Worm (Caenorhabditis elegans) whole organism, L4 larva: ENCODE results near the gene Y38H6C.25.

ENCODE experiments used
- D1046.2 ChIP-seq: fragments of 200-800 bp; sonication (Bioruptor generic); IDR thresholded peaks from 2 replicates; pipeline ENCODE4 v1.3.6; 2022; ENCODE audit warnings: missing genetic modification characterization, missing compliant biosample characterization
- F44E2.7 ChIP-seq: fragments of 200-800 bp; sonication (Bioruptor generic); IDR thresholded peaks from 2 replicates; pipeline ENCODE4 v2.1.2; 2022; ENCODE audit warnings: missing genetic modification characterization, missing compliant biosample characterization
- F49E8.2 ChIP-seq: sonication (generic microtip); optimal IDR thresholded peaks from 2 replicates; lab custom pipeline; 2016; ENCODE audit warnings: missing compliant biosample characterization, mild to moderate bottlenecking, missing genetic modification characterization, borderline replicate concordance
- T20F7.1 ChIP-seq: fragments of 200-800 bp; sonication (Bioruptor generic); optimal IDR thresholded peaks from 2 replicates; lab custom pipeline; 2018; ENCODE audit warnings: mild to moderate bottlenecking, missing genetic modification characterization, missing compliant biosample characterization
- T26A8.4 ChIP-seq: fragments of 200-800 bp; sonication (Bioruptor generic); IDR thresholded peaks from 2 replicates; pipeline ENCODE4 v1.3.6; 2022; ENCODE audit warnings: missing genetic modification characterization, missing compliant biosample characterization
- Y48G9A.11 ChIP-seq: fragments of 200-800 bp; sonication (Bioruptor generic); IDR thresholded peaks from 2 replicates; pipeline ENCODE4 v1.3.6; 2022; ENCODE audit warnings: missing genetic modification reagents, missing genetic modification characterization, missing compliant biosample characterization
- Y75B8A.6 ChIP-seq: fragments of 200-800 bp; sonication (Bioruptor generic); IDR thresholded peaks from 2 replicates; pipeline ENCODE4 v1.3.6; 2022; ENCODE audit warnings: missing genetic modification reagents, missing genetic modification characterization, missing compliant biosample characterization
- ZK546.5 ChIP-seq, 2 experiments: sonication (generic microtip); optimal IDR thresholded peaks; 2 replicates each; lab custom pipeline; 2017; ENCODE audit warnings: missing biosample characterization in 2 of 2, missing genetic modification characterization in 2 of 2
- aha-1 ChIP-seq: fragments of 150-350 bp; peaks from one replicate; lab custom pipeline; 2014; ENCODE audit warnings: missing biosample characterization, missing genetic modification characterization
- aly-2 ChIP-seq: sonication (generic microtip); optimal IDR thresholded peaks from 2 replicates; lab custom pipeline; 2018; ENCODE audit warnings: missing biosample characterization, missing genetic modification characterization
- arid-1 ChIP-seq: fragments of 200-800 bp; sonication (Bioruptor generic); conservative IDR thresholded peaks from 2 replicates; pipeline ENCODE4 v1.3.6; 2022; ENCODE audit warnings: missing genetic modification reagents, missing genetic modification characterization, missing compliant biosample characterization
- attf-4 ChIP-seq: sonication (generic microtip); optimal IDR thresholded peaks from 3 replicates; lab custom pipeline; 2017; ENCODE audit warnings: missing biosample characterization, missing genetic modification characterization
- ces-1 ChIP-seq: fragments of 150-350 bp; sonication (generic microtip); optimal IDR thresholded peaks from 4 replicates; lab custom pipeline; 2014; ENCODE audit warnings: missing biosample characterization, missing genetic modification reagents, missing genetic modification characterization
- daf-16 ChIP-seq, 3 experiments: sonication (generic microtip); optimal IDR thresholded peaks; 2 replicates each; lab custom pipeline; 2016 to 2017; ENCODE audit warnings: missing genetic modification characterization in 3 of 3, missing genetic modification reagents in 3 of 3, mild to moderate bottlenecking in 2 of 3, missing compliant biosample characterization in 2 of 3, missing biosample characterization in 1 of 3, moderate library complexity in 1 of 3
- dmd-6 ChIP-seq: fragments of 200-800 bp; sonication (Bioruptor generic); IDR thresholded peaks from 2 replicates; pipeline ENCODE4 v1.3.6; 2022; ENCODE audit warnings: missing genetic modification reagents, missing genetic modification characterization, missing compliant biosample characterization
- dpl-1 ChIP-seq: fragments of 150-350 bp; optimal IDR thresholded peaks from 2 replicates; lab custom pipeline; 2014; ENCODE audit warnings: missing biosample characterization, missing genetic modification reagents, missing genetic modification characterization
- duxl-1 ChIP-seq: sonication (generic microtip); optimal IDR thresholded peaks from 2 replicates; lab custom pipeline; 2016; ENCODE audit warnings: mild to moderate bottlenecking, missing genetic modification characterization, moderate library complexity, missing compliant biosample characterization; ENCODE audit not compliant: poor library complexity
- dve-1 ChIP-seq: sonication (generic microtip); optimal IDR thresholded peaks from 2 replicates; lab custom pipeline; 2017; ENCODE audit warnings: antibody characterized with exemption, mild to moderate bottlenecking, missing genetic modification characterization, missing compliant biosample characterization; ENCODE audit not compliant: insufficient read depth
- egl-27 ChIP-seq: sonication (generic microtip); optimal IDR thresholded peaks from 3 replicates; lab custom pipeline; 2017; ENCODE audit warnings: missing biosample characterization, missing genetic modification reagents, missing genetic modification characterization
- fkh-10 ChIP-seq: fragments of 150-350 bp; optimal IDR thresholded peaks from 2 replicates; lab custom pipeline; 2014; ENCODE audit warnings: missing biosample characterization, missing genetic modification reagents, missing genetic modification characterization
- fos-1 ChIP-seq: fragments of 150-350 bp; optimal IDR thresholded peaks from 2 replicates; lab custom pipeline; 2014; ENCODE audit warnings: missing biosample characterization, missing genetic modification characterization
- gei-8 ChIP-seq: fragments of 200-800 bp; sonication (Bioruptor generic); optimal IDR thresholded peaks from 2 replicates; lab custom pipeline; 2018; ENCODE audit warnings: mild to moderate bottlenecking, missing genetic modification characterization, missing compliant biosample characterization
- hif-1 ChIP-seq, 2 experiments: sonication (generic microtip); optimal IDR thresholded peaks; 2 replicates each; lab custom pipeline; 2016 to 2017; ENCODE audit warnings: missing compliant biosample characterization in 2 of 2, missing genetic modification characterization in 2 of 2, missing genetic modification reagents in 2 of 2, missing genotype in 2 of 2, mild to moderate bottlenecking in 1 of 2
- hlh-11 ChIP-seq: fragments of 200-800 bp; sonication (Bioruptor generic); optimal IDR thresholded peaks from 2 replicates; lab custom pipeline; 2018; ENCODE audit warnings: mild to moderate bottlenecking, missing genetic modification characterization, missing compliant biosample characterization
- hlh-30 ChIP-seq: sonication (generic microtip); optimal IDR thresholded peaks from 2 replicates; lab custom pipeline; 2017; ENCODE audit warnings: antibody characterized with exemption, mild to moderate bottlenecking, missing genetic modification characterization, missing compliant biosample characterization; ENCODE audit not compliant: insufficient read depth
- jun-1 ChIP-seq: fragments of 150-350 bp; optimal IDR thresholded peaks from 2 replicates; lab custom pipeline; 2014; ENCODE audit warnings: missing biosample characterization, missing genetic modification reagents, missing genetic modification characterization
- lin-38 ChIP-seq: fragments of 200-800 bp; sonication (Bioruptor generic); IDR thresholded peaks from 2 replicates; pipeline ENCODE4 v1.3.6; 2022; ENCODE audit warnings: missing genetic modification reagents, missing genetic modification characterization, missing compliant biosample characterization
- lin-39 ChIP-seq: fragments of 150-350 bp; optimal IDR thresholded peaks from 2 replicates; lab custom pipeline; 2014; ENCODE audit warnings: missing biosample characterization, missing genetic modification reagents, missing genetic modification characterization
- mdl-1 ChIP-seq, 2 experiments: fragments of 150-350 bp in 1 of 2; sonication (generic microtip) in 1 of 2; optimal IDR thresholded peaks; 2 replicates each; lab custom pipeline; 2014 to 2017; ENCODE audit warnings: missing biosample characterization in 2 of 2, missing genetic modification characterization in 2 of 2
- mdt-29 ChIP-seq: fragments of 200-800 bp; sonication (Bioruptor generic); IDR thresholded peaks from 2 replicates; pipeline ENCODE4 v1.3.6; 2022; ENCODE audit warnings: missing genetic modification reagents, missing genetic modification characterization, missing compliant biosample characterization
- mxl-2 ChIP-seq: fragments of 200-800 bp; sonication (Bioruptor generic); conservative IDR thresholded peaks from 2 replicates; pipeline ENCODE4 v1.3.6; 2022; ENCODE audit warnings: missing genetic modification reagents, missing genetic modification characterization, missing compliant biosample characterization
- mxl-3 ChIP-seq: fragments of 200-800 bp; sonication (Bioruptor generic); optimal IDR thresholded peaks from 2 replicates; lab custom pipeline; 2018; ENCODE audit warnings: mild to moderate bottlenecking, missing genetic modification characterization, missing compliant biosample characterization
- nhr-102 ChIP-seq: sonication (generic microtip); optimal IDR thresholded peaks from 2 replicates; lab custom pipeline; 2016; ENCODE audit warnings: mild to moderate bottlenecking, missing genetic modification characterization, moderate library complexity, missing compliant biosample characterization
- nhr-25 ChIP-seq: sonication (generic microtip); optimal IDR thresholded peaks from 2 replicates; lab custom pipeline; 2017; ENCODE audit warnings: missing genetic modification characterization, mild to moderate bottlenecking, missing compliant biosample characterization, antibody characterized with exemption, moderate library complexity, borderline replicate concordance; ENCODE audit not compliant: insufficient read depth
- nhr-42 ChIP-seq: fragments of 200-800 bp; sonication (Bioruptor generic); IDR thresholded peaks from 2 replicates; pipeline ENCODE4 v1.3.6; 2022; ENCODE audit warnings: missing genetic modification characterization, missing compliant biosample characterization
- nhr-48 ChIP-seq: sonication (generic microtip); optimal IDR thresholded peaks from 2 replicates; lab custom pipeline; 2016; ENCODE audit warnings: mild to moderate bottlenecking, missing genetic modification characterization, missing compliant biosample characterization
- nhr-6 ChIP-seq: fragments of 150-350 bp; optimal IDR thresholded peaks from 2 replicates; lab custom pipeline; 2014; ENCODE audit warnings: missing biosample characterization, missing genetic modification characterization
- pqm-1 ChIP-seq: sonication (generic microtip); optimal IDR thresholded peaks from 2 replicates; lab custom pipeline; 2017; ENCODE audit warnings: missing biosample characterization, missing genetic modification characterization
- rbr-2 ChIP-seq: sonication (generic microtip); optimal IDR thresholded peaks from 2 replicates; lab custom pipeline; 2016; ENCODE audit warnings: missing genotype, missing genetic modification characterization, missing compliant biosample characterization
- saeg-2 ChIP-seq: fragments of 200-800 bp; sonication (Bioruptor generic); IDR thresholded peaks from 2 replicates; pipeline ENCODE4 v1.3.6; 2022; ENCODE audit warnings: missing genetic modification reagents, missing genetic modification characterization, missing compliant biosample characterization
- sdz-12 ChIP-seq: fragments of 200-800 bp; sonication (Bioruptor generic); optimal IDR thresholded peaks from 2 replicates; lab custom pipeline; 2018; ENCODE audit warnings: mild to moderate bottlenecking, missing genetic modification characterization, missing compliant biosample characterization
- snpc-1.2 ChIP-seq: fragments of 200-800 bp; sonication (Bioruptor generic); IDR thresholded peaks from 2 replicates; pipeline ENCODE4 v1.3.6; 2022; ENCODE audit warnings: missing genetic modification reagents, missing genetic modification characterization, missing compliant biosample characterization
- snpc-4 ChIP-seq: fragments of 150-350 bp; optimal IDR thresholded peaks from 2 replicates; lab custom pipeline; 2014; ENCODE audit warnings: missing biosample characterization, missing genetic modification characterization
- tag-97 ChIP-seq: fragments of 200-800 bp; sonication (Bioruptor generic); IDR thresholded peaks from 2 replicates; pipeline ENCODE4 v1.3.6; 2022; ENCODE audit warnings: missing genetic modification characterization, missing compliant biosample characterization
- tra-1 ChIP-seq: fragments of 200-800 bp; sonication (Bioruptor generic); IDR thresholded peaks from 2 replicates; pipeline ENCODE4 v1.3.6; 2022; ENCODE audit warnings: missing genetic modification reagents, missing genetic modification characterization, missing compliant biosample characterization
- unc-130 ChIP-seq: sonication (generic microtip); optimal IDR thresholded peaks from 2 replicates; lab custom pipeline; 2016; ENCODE audit warnings: missing genetic modification reagents, missing genetic modification characterization, missing compliant biosample characterization
- unc-62 ChIP-seq, 3 experiments: fragments of 150-350 bp in 1 of 3; sonication (generic microtip); optimal IDR thresholded peaks in 2 of 3; peaks in 1 of 3; 1 replicate in 1 of 3; 2 replicates in 2 of 3; lab custom pipeline; 2014 to 2017; ENCODE audit warnings: missing biosample characterization in 3 of 3, missing genetic modification characterization in 3 of 3, missing genetic modification reagents in 3 of 3, missing genotype in 1 of 3
- zfp-3 ChIP-seq: fragments of 200-800 bp; sonication (Bioruptor generic); conservative IDR thresholded peaks from 2 replicates; pipeline ENCODE4 v1.3.6; 2022; ENCODE audit warnings: missing genetic modification reagents, missing genetic modification characterization, missing compliant biosample characterization
- ztf-11 ChIP-seq: fragments of 150-350 bp; optimal IDR thresholded peaks from 2 replicates; lab custom pipeline; 2014; ENCODE audit warnings: missing biosample characterization, missing genetic modification characterization

Gene Y38H6C.25

ce11 chrV:20497537-20497936 is 21.5 kb upstream of the Y38H6C.25 start:
- TF ChIP-seq dmd-6 (GFP tag; lab: Robert Waterston, UW) (peak; percentile 47; the same call in 1 of the 2 replicates), ces-1 (GFP tag; lab: Kevin White, UChicago) (no peak), daf-16 (GFP tag; optimal IDR thresholded peaks at IDR 0.05; lab: Kevin White, UChicago) (peak in 1 of 2 experiments; percentile 23), daf-16 (tag; optimal IDR thresholded peaks at IDR 0.05; lab: Kevin White, UChicago) (peak; percentile 18), attf-4 (tag; lab: Kevin White, UChicago) (no peak), nhr-25 (no peak), pqm-1 (tag; lab: Kevin White, UChicago) (peak; percentile 30), rbr-2 (tag; lab: Kevin White, UChicago) (no peak), F49E8.2 (tag; lab: Kevin White, UChicago) (peak; percentile 0), nhr-48 (tag; lab: Kevin White, UChicago) (peak; percentile 16), aly-2 (tag; lab: Kevin White, UChicago) (no peak), Y75B8A.6 (GFP tag; lab: Robert Waterston, UW) (peak; percentile 30; the same call in 1 of the 2 replicates), zfp-3 (GFP tag; lab: Robert Waterston, UW) (peak; percentile 94), Y48G9A.11 (peak; percentile 68), duxl-1 (tag; lab: Kevin White, UChicago) (no peak), aha-1 (tag; lab: Kevin White, UChicago) (peak; percentile 19), ZK546.5 (tag; optimal IDR thresholded peaks at IDR 0.05; lab: Kevin White, UChicago) (no peak), D1046.2 (GFP tag; lab: Robert Waterston, UW) (0 out of 2 replicates have a peak, but pooled peaks have one; percentile 10), tag-97 (GFP tag; lab: Robert Waterston, UW) (no peak), fkh-10 (GFP tag; lab: Kevin White, UChicago) (no peak), ztf-11 (tag; lab: Kevin White, UChicago) (no peak), mxl-3 (GFP tag; lab: Kevin White, UChicago) (no peak), hif-1 (tag; optimal IDR thresholded peaks at IDR 0.05; lab: Kevin White, UChicago) (no peak), mdt-29 (peak; percentile 50; the same call in 1 of the 2 replicates), egl-27 (tag; lab: Kevin White, UChicago) (no peak), dpl-1 (GFP tag; lab: Kevin White, UChicago) (no peak), saeg-2 (0 out of 2 replicates have a peak, but pooled peaks have one; percentile 49), T20F7.1 (GFP tag; lab: Kevin White, UChicago) (peak; percentile 40), T26A8.4 (GFP tag; lab: Robert Waterston, UW) (0 out of 2 replicates have a peak, but pooled peaks have one; percentile 23), arid-1 (GFP tag; lab: Robert Waterston, UW) (peak; percentile 41; the same call in 1 of the 2 replicates), nhr-6 (tag; lab: Kevin White, UChicago) (no peak), mxl-2 (GFP tag; lab: Robert Waterston, UW) (0 out of 2 replicates have a peak, but pooled peaks have one; percentile 19), unc-130 (GFP tag; lab: Kevin White, UChicago) (no peak), nhr-102 (peak; percentile 50), hlh-11 (tag; lab: Kevin White, UChicago) (peak; percentile 28), jun-1 (tag; lab: Kevin White, UChicago) (no peak), snpc-4 (tag; lab: Kevin White, UChicago) (no peak), dve-1 (tag; lab: Kevin White, UChicago) (peak; percentile 26), snpc-1.2 (GFP tag; lab: Robert Waterston, UW) (no peak), F44E2.7 (GFP tag; lab: Robert Waterston, UW) (peak; percentile 57; the same call in 1 of the 2 replicates), sdz-12 (GFP tag; lab: Kevin White, UChicago) (no peak), lin-38 (GFP tag; lab: Robert Waterston, UW) (peak; percentile 55), lin-39 (tag; lab: Kevin White, UChicago) (no peak), nhr-42 (GFP tag; lab: Robert Waterston, UW) (no peak), hlh-30 (tag; lab: Kevin White, UChicago) (no peak), fos-1 (tag; lab: Kevin White, UChicago) (no peak), gei-8 (GFP tag; lab: Kevin White, UChicago) (peak; percentile 70), mdl-1 (tag; optimal IDR thresholded peaks at IDR 0.05; lab: Kevin White, UChicago) (no peak), unc-62 (GFP tag; optimal IDR thresholded peaks at IDR 0.05 in 1 of 2; lab: Kevin White, UChicago) (peak in 1 of 2 experiments; percentile 32), unc-62 (tag; optimal IDR thresholded peaks at IDR 0.05; lab: Kevin White, UChicago) (no peak), tra-1 (GFP tag; lab: Robert Waterston, UW) (peak; percentile 25; the same call in 1 of the 2 replicates)
